Fruit fly (Drosophila melanogaster) whole organism: Measurements from ENCODE around the gene CG14722.

Source experiments
- CG8478 ChIP-seq: fragments of >200 bp; optimal IDR thresholded peaks from 2 replicates; lab custom pipeline; 2018; ENCODE audit warnings: inconsistent platforms
- Dll ChIP-seq: fragments of >200 bp; optimal IDR thresholded peaks from 2 replicates; lab custom pipeline; 2017
- EcR ChIP-seq, 2 experiments: fragments of >200 bp; optimal IDR thresholded peaks; 2 replicates each; lab custom pipeline; 2017; ENCODE audit warnings: missing biosample characterization in 2 of 2, missing genetic modification characterization in 2 of 2, missing genetic modification reagents in 2 of 2
- pan ChIP-seq: fragments of >200 bp; optimal IDR thresholded peaks from 2 replicates; lab custom pipeline; 2017
- psq ChIP-seq: fragments of >200 bp; optimal IDR thresholded peaks from 2 replicates; lab custom pipeline; 2017
- usp ChIP-seq: fragments of >200 bp; optimal IDR thresholded peaks from 2 replicates; lab custom pipeline; 2017; ENCODE audit warnings: missing biosample characterization, missing genetic modification characterization, mixed read lengths

- no peak for TF ChIP-seq EcR (GFP tag; optimal IDR thresholded peaks at IDR 0.05; lab: Kevin White, UChicago)
- no peak for TF ChIP-seq usp (GFP tag; lab: Kevin White, UChicago)
- TF ChIP-seq psq (lab: Kevin White, UChicago), result no peak
- no peak for TF ChIP-seq pan (lab: Kevin White, UChicago)
- no peak for TF ChIP-seq Dll (lab: Kevin White, UChicago)
- no peak for TF ChIP-seq CG8478 (lab: Kevin White, UChicago)
Observed at dm6 chr3R:11776068-11776767, 34.5 kb downstream of the CG14722 start.
